Fruit fly (Drosophila melanogaster) whole organism, embryonic: ENCODE results near the gene CG10984.

Experiments
- Bgb ChIP-seq: fragments of 200-800 bp; sonication (Bioruptor generic); IDR thresholded peaks from 2 replicates; pipeline ENCODE4 v1.3.6; 2022; ENCODE audit warnings: missing biosample characterization, missing genetic modification characterization; ENCODE audit not compliant: partially characterized antibody
- CG11456 ChIP-seq: fragments of 200-800 bp; sonication (Bioruptor generic); IDR thresholded peaks from 3 replicates; pipeline ENCODE4 v1.3.6; 2022; ENCODE audit warnings: missing biosample characterization, missing genetic modification characterization
- CG14050 ChIP-seq: fragments of 200-800 bp; sonication (Bioruptor generic); IDR thresholded peaks from 3 replicates; pipeline ENCODE4 v1.3.6; 2022; ENCODE audit warnings: missing biosample characterization, missing genetic modification characterization
- CG15601 ChIP-seq: fragments of 200-800 bp; sonication (Bioruptor generic); optimal IDR thresholded peaks from 3 replicates; lab custom pipeline; 2019; ENCODE audit warnings: missing biosample characterization, mild to moderate bottlenecking, missing genetic modification characterization, moderate library complexity
- CG16863 ChIP-seq: fragments of 200-800 bp; sonication (Bioruptor generic); optimal IDR thresholded peaks from 3 replicates; lab custom pipeline; 2016; ENCODE audit warnings: missing biosample characterization, missing genetic modification characterization
- CG17568 ChIP-seq: fragments of 200-800 bp; sonication (Bioruptor generic); optimal IDR thresholded peaks from 2 replicates; lab custom pipeline; 2018; ENCODE audit warnings: missing biosample characterization, mild to moderate bottlenecking, missing genetic modification characterization, moderate library complexity
- CG2199 ChIP-seq: fragments of 200-800 bp; sonication (Bioruptor generic); IDR thresholded peaks from 3 replicates; pipeline ENCODE4 v1.3.6; 2022; ENCODE audit warnings: missing biosample characterization, missing genetic modification characterization
- CG2712 ChIP-seq: fragments of 200-800 bp; optimal IDR thresholded peaks from 3 replicates; lab custom pipeline; 2019; ENCODE audit warnings: missing biosample characterization, mild to moderate bottlenecking, missing genetic modification characterization, moderate library complexity
- CG5180 ChIP-seq: fragments of 200-800 bp; sonication (Bioruptor generic); optimal IDR thresholded peaks from 3 replicates; lab custom pipeline; 2017; ENCODE audit warnings: missing biosample characterization, missing genetic modification characterization, mild to moderate bottlenecking, moderate library complexity, missing genetic modification reagents
- CG7745 ChIP-seq: fragments of 200-800 bp; sonication (Bioruptor generic); optimal IDR thresholded peaks from 2 replicates; lab custom pipeline; 2018; ENCODE audit warnings: missing biosample characterization, mild to moderate bottlenecking, missing genetic modification characterization, moderate library complexity
- CG8478 ChIP-seq: fragments of >200 bp; optimal IDR thresholded peaks from 2 replicates; lab custom pipeline; 2018
- Deaf1 ChIP-seq: fragments of 200-800 bp; optimal IDR thresholded peaks from 3 replicates; lab custom pipeline; 2019; ENCODE audit warnings: missing biosample characterization, mild to moderate bottlenecking, missing genetic modification characterization, moderate library complexity
- Ets97D ChIP-seq: fragments of 200-800 bp; sonication (Bioruptor generic); optimal IDR thresholded peaks from 3 replicates; lab custom pipeline; 2016; ENCODE audit warnings: missing biosample characterization, missing genetic modification characterization
- H2.0 ChIP-seq: fragments of 200-800 bp; sonication (Bioruptor generic); IDR thresholded peaks from 2 replicates; pipeline ENCODE4 v1.3.6; 2022; ENCODE audit warnings: missing biosample characterization, missing genetic modification characterization
- HLH3B ChIP-seq: fragments of 200-800 bp; sonication (Bioruptor generic); IDR thresholded peaks from 2 replicates; pipeline ENCODE4 v1.3.6; 2022; ENCODE audit warnings: missing biosample characterization, missing genetic modification characterization
- HLH54F ChIP-seq: fragments of 200-800 bp; sonication (Bioruptor generic); optimal IDR thresholded peaks from 3 replicates; lab custom pipeline; 2016; ENCODE audit warnings: missing biosample characterization, missing genetic modification characterization
- Hr39 ChIP-seq: fragments of >200 bp; optimal IDR thresholded peaks from 2 replicates; lab custom pipeline; 2017
- Hr78 ChIP-seq, 2 experiments: fragments of 200-800 bp in 1 of 2; fragments of >200 bp in 1 of 2; sonication (Bioruptor generic) in 1 of 2; optimal IDR thresholded peaks; 2 replicates each; lab custom pipeline; 2017 to 2019; ENCODE audit warnings: missing biosample characterization in 2 of 2, missing genetic modification characterization in 2 of 2, mild to moderate bottlenecking in 1 of 2, moderate library complexity in 1 of 2
- Lhr ChIP-seq: fragments of 200-800 bp; sonication (Bioruptor generic); optimal IDR thresholded peaks from 3 replicates; lab custom pipeline; 2017; ENCODE audit warnings: mild to moderate bottlenecking, missing biosample characterization, missing genetic modification reagents, missing genetic modification characterization
- Lpt ChIP-seq: fragments of >200 bp; optimal IDR thresholded peaks from 2 replicates; lab custom pipeline; 2018; ENCODE audit warnings: missing biosample characterization, missing genetic modification characterization
- Mad ChIP-seq: fragments of 200-800 bp; sonication (Bioruptor generic); optimal IDR thresholded peaks from 2 replicates; lab custom pipeline; 2016; ENCODE audit warnings: missing biosample characterization, missing genetic modification characterization
- Med ChIP-seq: fragments of 200-800 bp; sonication (Bioruptor generic); peaks from one replicate; lab custom pipeline; 2016; ENCODE audit warnings: missing biosample characterization, missing genetic modification characterization, mild to moderate bottlenecking, inconsistent platforms, moderate library complexity
- Oli ChIP-seq: fragments of 200-800 bp; sonication (Bioruptor generic); optimal IDR thresholded peaks from 2 replicates; lab custom pipeline; 2018; ENCODE audit warnings: missing biosample characterization, mild to moderate bottlenecking, missing genetic modification characterization, moderate library complexity
- Sox102F ChIP-seq: fragments of 200-800 bp; sonication (Bioruptor generic); optimal IDR thresholded peaks from 2 replicates; lab custom pipeline; 2018; ENCODE audit warnings: missing biosample characterization, mild to moderate bottlenecking, missing genetic modification characterization, moderate library complexity
- abd-A ChIP-seq: fragments of 200-800 bp; sonication (Bioruptor generic); optimal IDR thresholded peaks from 3 replicates; lab custom pipeline; 2019; ENCODE audit warnings: missing biosample characterization, mild to moderate bottlenecking, missing genetic modification characterization, moderate library complexity
- bbx ChIP-seq: fragments of 200-800 bp; sonication (Bioruptor generic); IDR thresholded peaks from 2 replicates; pipeline ENCODE4 v1.3.6; 2022; ENCODE audit warnings: missing biosample characterization, missing genetic modification characterization; ENCODE audit not compliant: partially characterized antibody
- cato ChIP-seq: fragments of 200-800 bp; sonication (Bioruptor generic); optimal IDR thresholded peaks from 2 replicates; lab custom pipeline; 2016; ENCODE audit warnings: missing biosample characterization, missing genetic modification characterization, borderline replicate concordance
- chinmo ChIP-seq: fragments of 200-800 bp; sonication (Bioruptor generic); IDR thresholded peaks from 4 replicates; pipeline ENCODE4 v1.3.6; 2022; ENCODE audit warnings: missing biosample characterization, missing genetic modification characterization; ENCODE audit not compliant: partially characterized antibody
- crol ChIP-seq: fragments of 200-800 bp; sonication (Bioruptor generic); IDR thresholded peaks from 2 replicates; pipeline ENCODE4 v1.3.6; 2022; ENCODE audit warnings: missing biosample characterization, missing genetic modification characterization
- gem ChIP-seq: fragments of 200-800 bp; sonication (Bioruptor generic); optimal IDR thresholded peaks from 2 replicates; lab custom pipeline; 2019; ENCODE audit warnings: missing biosample characterization, mild to moderate bottlenecking, missing genetic modification characterization, moderate library complexity
- gfzf ChIP-seq: fragments of 200-800 bp; sonication (Bioruptor generic); optimal IDR thresholded peaks from 2 replicates; lab custom pipeline; 2016; ENCODE audit warnings: missing biosample characterization, mild to moderate bottlenecking, missing genetic modification characterization, moderate library complexity
- grn ChIP-seq: fragments of 200-800 bp; sonication (Bioruptor generic); optimal IDR thresholded peaks from 3 replicates; lab custom pipeline; 2017; ENCODE audit warnings: missing biosample characterization, missing genetic modification characterization
- klu ChIP-seq: fragments of 200-800 bp; sonication (Bioruptor generic); IDR thresholded peaks from 2 replicates; pipeline ENCODE4 v1.3.6; 2022; ENCODE audit warnings: missing biosample characterization, missing genetic modification characterization
- kni ChIP-seq: fragments of 200-800 bp; sonication (Bioruptor generic); optimal IDR thresholded peaks from 3 replicates; lab custom pipeline; 2017; ENCODE audit warnings: mild to moderate bottlenecking, missing biosample characterization, missing genetic modification reagents, missing genetic modification characterization
- lbe ChIP-seq: fragments of 200-800 bp; sonication (Bioruptor generic); optimal IDR thresholded peaks from 2 replicates; lab custom pipeline; 2016; ENCODE audit warnings: missing biosample characterization, mild to moderate bottlenecking, missing genetic modification characterization
- lmd ChIP-seq: fragments of 200-800 bp; sonication (Bioruptor generic); IDR thresholded peaks from 2 replicates; pipeline ENCODE4 v1.3.6; 2022; ENCODE audit warnings: missing biosample characterization, missing genetic modification characterization
- lov ChIP-seq, 2 experiments: fragments of 200-800 bp in 1 of 2; fragments of >200 bp in 1 of 2; sonication (Bioruptor generic) in 1 of 2; IDR thresholded peaks in 1 of 2; optimal IDR thresholded peaks in 1 of 2; 2 replicates in 1 of 2; 3 replicates in 1 of 2; pipeline versions ENCODE4 v1.3.6 to Lab custom; 2017 to 2022; ENCODE audit warnings: missing biosample characterization in 1 of 2, missing genetic modification characterization in 1 of 2
- maf-S ChIP-seq: fragments of 200-800 bp; sonication (Bioruptor generic); optimal IDR thresholded peaks from 2 replicates; lab custom pipeline; 2016; ENCODE audit warnings: missing biosample characterization, missing genetic modification characterization
- nerfin-2 ChIP-seq: fragments of 200-800 bp; sonication (Bioruptor generic); IDR thresholded peaks from 2 replicates; pipeline ENCODE4 v1.3.6; 2022; ENCODE audit warnings: missing biosample characterization, missing genetic modification characterization; ENCODE audit not compliant: partially characterized antibody
- odd ChIP-seq: fragments of 200-800 bp; sonication (Bioruptor generic); optimal IDR thresholded peaks from 2 replicates; lab custom pipeline; 2017; ENCODE audit warnings: missing biosample characterization, mild to moderate bottlenecking, missing genetic modification characterization
- pros ChIP-seq: fragments of 200-800 bp; sonication (Bioruptor generic); optimal IDR thresholded peaks from 3 replicates; lab custom pipeline; 2019; ENCODE audit warnings: missing biosample characterization, mild to moderate bottlenecking, missing genetic modification characterization, moderate library complexity
- sd ChIP-seq: fragments of 200-800 bp; sonication (Bioruptor generic); optimal IDR thresholded peaks from 3 replicates; lab custom pipeline; 2018; ENCODE audit warnings: missing biosample characterization, mild to moderate bottlenecking, missing genetic modification characterization, moderate library complexity
- sens ChIP-seq: fragments of 200-800 bp; sonication (Bioruptor generic); peaks from one replicate; lab custom pipeline; 2016; ENCODE audit warnings: missing biosample characterization, missing genetic modification characterization
- sqz ChIP-seq: fragments of 200-800 bp; sonication (Bioruptor generic); optimal IDR thresholded peaks from 3 replicates; lab custom pipeline; 2018; ENCODE audit warnings: missing biosample characterization, mild to moderate bottlenecking, missing genetic modification characterization
- twi ChIP-seq: fragments of 200-800 bp; optimal IDR thresholded peaks from 2 replicates; lab custom pipeline; 2019; ENCODE audit warnings: missing biosample characterization, mild to moderate bottlenecking, missing genetic modification characterization, moderate library complexity
- vvl ChIP-seq: fragments of 200-800 bp; sonication (Bioruptor generic); IDR thresholded peaks from 2 replicates; pipeline ENCODE4 v1.3.6; 2022; ENCODE audit warnings: missing biosample characterization, missing genetic modification characterization
- z ChIP-seq: fragments of 200-800 bp; sonication (Bioruptor generic); IDR thresholded peaks from 3 replicates; pipeline ENCODE4 v1.3.6; 2022; ENCODE audit warnings: missing biosample characterization, missing genetic modification characterization
- zfh2 ChIP-seq: fragments of 200-800 bp; sonication (Bioruptor generic); optimal IDR thresholded peaks from 2 replicates; lab custom pipeline; 2016; ENCODE audit warnings: missing biosample characterization, missing genetic modification characterization

CG10984 gene

DNA sequence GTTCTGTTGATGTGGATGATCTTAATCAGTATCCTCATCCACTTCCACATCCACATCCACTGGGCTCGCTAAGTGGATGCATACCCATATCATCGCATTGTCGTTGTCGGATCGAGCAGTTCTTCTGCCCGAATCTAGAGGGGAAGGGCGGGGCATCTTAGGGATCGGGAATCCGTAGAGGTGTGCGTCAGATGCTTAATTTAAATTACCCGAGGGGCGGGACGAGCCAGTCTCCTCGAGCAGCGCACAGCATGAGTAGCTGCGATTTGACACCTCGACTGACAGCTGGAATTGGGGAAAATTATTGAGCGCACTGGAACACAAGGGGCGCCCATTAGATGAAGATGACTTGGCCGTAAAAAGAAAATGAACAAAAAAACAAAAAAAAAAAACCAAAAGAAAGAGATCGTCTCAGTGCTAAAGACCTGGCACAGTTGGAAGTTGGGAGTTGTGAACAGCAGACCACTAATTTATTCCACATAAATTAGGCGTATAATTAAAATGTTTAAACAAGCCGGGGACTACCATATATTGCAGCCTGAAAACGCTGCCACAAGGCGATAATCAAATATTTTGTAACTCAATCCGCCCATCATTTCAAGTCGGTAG lies 35.2 kb upstream of the CG10984 start:
- TF ChIP-seq z: peak; percentile 39; the same call in 1 of the 3 replicates
- TF ChIP-seq CG2199 (GFP tag; lab: Robert Waterston, UW): peak; percentile 88
- TF ChIP-seq CG8478 (lab: Kevin White, UChicago): no peak
- 0 out of 2 replicates have a peak, but pooled peaks have one; percentile 15 for TF ChIP-seq H2.0 (GFP tag; lab: Robert Waterston, UW)
- no peak for TF ChIP-seq Lhr (GFP tag; lab: Kevin White, UChicago)
- TF ChIP-seq HLH3B (GFP tag; lab: Robert Waterston, UW): no peak
- TF ChIP-seq crol (GFP tag; lab: Robert Waterston, UW): peak; percentile 80
- 0 out of 3 replicates have a peak, but pooled peaks have one; percentile 5 for TF ChIP-seq CG11456 (GFP tag; lab: Robert Waterston, UW)
- peak; percentile 5 for TF ChIP-seq twi (tag; lab: Kevin White, UChicago)
- peak; percentile 29 for TF ChIP-seq pros (GFP tag; lab: Kevin White, UChicago)
- TF ChIP-seq cato (GFP tag; lab: Kevin White, UChicago): no peak
- no peak for TF ChIP-seq Hr78 (GFP tag; optimal IDR thresholded peaks at IDR 0.05; lab: Kevin White, UChicago)
- peak; percentile 84 for TF ChIP-seq abd-A
- TF ChIP-seq Med (GFP tag; lab: Kevin White, UChicago): peak; percentile 20
- peak; percentile 29 for TF ChIP-seq Deaf1
- peak; percentile 45 for TF ChIP-seq odd
- TF ChIP-seq sens: peak; percentile 63
- TF ChIP-seq kni (GFP tag; lab: Kevin White, UChicago): peak; percentile 85
- peak; percentile 66 for TF ChIP-seq vvl (GFP tag; lab: Robert Waterston, UW)
- no peak for TF ChIP-seq klu (GFP tag; lab: Robert Waterston, UW)
- TF ChIP-seq CG7745 (tag; lab: Kevin White, UChicago): peak; percentile 85
- TF ChIP-seq Mad (GFP tag; lab: Kevin White, UChicago): no peak
- peak; percentile 54 for TF ChIP-seq sqz (GFP tag; lab: Kevin White, UChicago)
- peak; percentile 88 for TF ChIP-seq grn (GFP tag; lab: Kevin White, UChicago)
- TF ChIP-seq bbx (GFP tag; lab: Robert Waterston, UW): peak; percentile 17; the same call in 1 of the 2 replicates
- TF ChIP-seq CG17568 (GFP tag; lab: Kevin White, UChicago): no peak
- TF ChIP-seq sd: peak; percentile 26

- TF ChIP-seq CG16863 (GFP tag; lab: Kevin White, UChicago) (no peak), lov (optimal IDR thresholded peaks at IDR 0.05; lab: Kevin White, UChicago) (no peak), lov (GFP tag; IDR thresholded peaks at IDR 0.05; lab: Robert Waterston, UW) (0 out of 3 replicates have a peak, but pooled peaks have one; percentile 27)
Measured at dm6 chr3L:12716661-12717060, 33.3 kb upstream of the CG10984 start.

DNA sequence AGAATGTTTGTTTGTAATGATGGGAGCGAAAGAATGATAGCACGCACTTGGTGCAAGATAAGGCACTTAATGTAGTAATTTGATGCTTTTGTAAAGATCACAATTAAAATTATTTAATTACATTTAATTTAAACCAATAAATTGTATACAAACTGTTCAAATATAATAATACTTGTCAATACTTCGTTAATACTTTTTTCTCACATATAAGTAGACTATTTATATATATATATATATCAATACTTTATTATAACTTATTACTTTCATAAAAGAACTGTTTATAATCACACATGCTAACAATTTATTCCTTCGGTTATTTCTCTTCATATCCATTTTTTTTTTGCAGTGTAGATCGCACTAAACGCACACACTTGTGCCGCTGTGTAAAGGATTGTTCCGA lies 32.3 kb upstream of the CG10984 start:
- no peak for TF ChIP-seq Lpt (GFP tag; lab: Kevin White, UChicago)
- no peak for TF ChIP-seq CG5180 (GFP tag; lab: Kevin White, UChicago)
- no peak for TF ChIP-seq lmd (GFP tag; lab: Robert Waterston, UW)
- no peak for TF ChIP-seq CG14050 (GFP tag; lab: Robert Waterston, UW)
- TF ChIP-seq lbe (GFP tag; lab: Kevin White, UChicago): no peak
- no peak for TF ChIP-seq zfh2 (GFP tag; lab: Kevin White, UChicago)
- no peak for TF ChIP-seq Hr39 (lab: Kevin White, UChicago)
- TF ChIP-seq Sox102F: no peak
- TF ChIP-seq maf-S (GFP tag; lab: Kevin White, UChicago): no peak
- TF ChIP-seq Mad (GFP tag; lab: Kevin White, UChicago): no peak
- no peak for TF ChIP-seq Ets97D (GFP tag; lab: Kevin White, UChicago)
- TF ChIP-seq gem (tag; lab: Kevin White, UChicago): peak; percentile 40
- TF ChIP-seq chinmo (GFP tag; lab: Robert Waterston, UW): no peak
- TF ChIP-seq Bgb (GFP tag; lab: Robert Waterston, UW): no peak
- TF ChIP-seq CG15601 (tag; lab: Kevin White, UChicago): peak; percentile 2
- no peak for TF ChIP-seq gfzf
- peak; percentile 47 for TF ChIP-seq CG2712
- TF ChIP-seq Oli (tag; lab: Kevin White, UChicago): peak; percentile 18
- no peak for TF ChIP-seq nerfin-2 (GFP tag; lab: Robert Waterston, UW)
- no peak for TF ChIP-seq HLH54F (GFP tag; lab: Kevin White, UChicago)
